Fruit fly (Drosophila melanogaster): ENCODE data around the gene CG6843.

dm6 chr3L:18911082-18911481 is 9.7 kb downstream of the CG6843 start, which contains the start of gene Ir75d:
- TF ChIP-seq psq (optimal IDR thresholded peaks at IDR 0.05) (no peak), EcR (GFP tag; optimal IDR thresholded peaks at IDR 0.05) (no peak), usp (GFP tag; optimal IDR thresholded peaks at IDR 0.05) (no peak), CG8478 (optimal IDR thresholded peaks at IDR 0.05) (no peak), Dll (optimal IDR thresholded peaks at IDR 0.05) (no peak)
